Worm (Caenorhabditis elegans): Measurements from ENCODE around the gene F46C3.2.

DNA sequence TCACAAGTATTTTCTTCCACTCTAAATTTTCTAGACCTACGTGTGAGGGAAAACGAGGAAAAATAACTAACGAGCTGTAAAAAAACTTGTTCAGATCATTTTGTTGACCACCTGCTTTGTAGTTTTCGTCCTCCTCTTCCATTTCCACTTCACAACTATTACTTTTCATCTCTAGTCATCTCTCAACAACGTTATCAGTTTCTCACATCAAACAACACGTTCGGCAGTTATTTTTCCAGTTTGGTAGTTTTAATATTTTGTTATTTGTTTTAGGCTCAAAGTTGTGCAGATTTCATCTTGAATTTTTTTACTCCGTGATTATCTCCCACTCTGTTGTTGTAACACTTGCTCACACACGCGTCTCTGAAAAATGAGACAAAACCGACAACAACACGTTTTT is 51.5 kb downstream of the F46C3.2 start:
- TF ChIP-seq mab-5 (tag; optimal IDR thresholded peaks at IDR 0.05) (no peak), unc-62 (GFP tag; optimal IDR thresholded peaks at IDR 0.05) (no peak), nhr-28 (tag; optimal IDR thresholded peaks at IDR 0.05) (no peak), sem-2 (GFP tag; optimal IDR thresholded peaks at IDR 0.05) (no peak), mep-1 (tag; optimal IDR thresholded peaks at IDR 0.05) (no peak), nhr-237 (tag; optimal IDR thresholded peaks at IDR 0.05) (no peak), pha-4 (tag; optimal IDR thresholded peaks at IDR 0.05) (no peak), blmp-1 (tag; optimal IDR thresholded peaks at IDR 0.05) (no peak), lin-13 (tag; optimal IDR thresholded peaks at IDR 0.05) (no peak), nhr-2 (tag; optimal IDR thresholded peaks at IDR 0.05) (no peak), elt-1 (tag; optimal IDR thresholded peaks at IDR 0.05; ENCODE audit: borderline replicate concordance, insufficient read depth) (no peak), ztf-11 (tag; optimal IDR thresholded peaks at IDR 0.05) (no peak), unc-120 (tag; optimal IDR thresholded peaks at IDR 0.05; ENCODE audit: poor library complexity, severe bottlenecking) (no peak), unc-39 (tag; optimal IDR thresholded peaks at IDR 0.05) (no peak)

Data from whole organism, mixed stage, embryonic.